Fruit fly (Drosophila melanogaster): ENCODE measurements around the gene CG34404.
A peak's percentile ranks its signal among the peaks of the same experiment; 100 is the strongest.

The CG34404 gene

DNA sequence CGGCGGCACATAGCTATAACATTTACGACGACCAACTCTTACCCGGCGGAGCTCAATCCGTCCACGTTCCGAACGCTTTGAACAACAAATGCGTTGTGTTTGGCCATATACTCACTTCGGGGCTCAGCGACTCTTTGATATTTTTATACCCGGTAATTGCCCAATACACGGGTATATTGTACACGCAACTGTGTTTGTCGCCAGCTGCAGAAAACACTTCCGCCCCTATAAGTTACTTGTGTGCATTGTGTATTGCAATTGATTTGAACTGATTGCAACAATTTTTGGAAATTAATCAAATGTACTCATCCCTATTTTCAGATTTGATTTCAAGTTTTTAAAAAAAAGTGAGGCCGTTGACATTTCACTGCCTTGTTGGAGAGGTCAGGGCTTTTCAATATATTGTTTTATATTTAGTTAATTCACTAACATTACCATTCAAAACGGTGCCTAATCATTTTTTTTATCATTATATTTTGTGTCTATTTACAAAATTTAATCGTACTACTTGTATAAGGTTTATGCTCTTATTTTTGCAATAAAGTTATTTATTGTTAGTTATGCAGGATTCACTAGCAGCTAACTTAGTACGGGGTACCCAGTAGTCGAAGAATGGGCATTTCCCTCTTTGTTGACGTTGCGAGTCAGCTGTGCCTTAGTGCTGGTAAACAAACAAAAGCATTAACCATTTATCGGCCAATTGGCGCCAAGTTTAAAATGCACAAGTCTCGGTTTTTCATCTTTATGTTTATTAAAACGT, 24.4 kb downstream of the CG34404 start, which contains the start of gene Nagk (continued):
- TF ChIP-seq Sin3A (optimal IDR thresholded peaks at IDR 0.05) (no peak), sug (tag; optimal IDR thresholded peaks at IDR 0.05) (peak; percentile 64), Six4 (GFP tag; optimal IDR thresholded peaks at IDR 0.05) (peak; percentile 56), CG9932 (GFP tag; IDR thresholded peaks at IDR 0.05) (peak; percentile 32), CG17612 (GFP tag; IDR thresholded peaks at IDR 0.05) (no peak), Pdp1 (GFP tag; optimal IDR thresholded peaks at IDR 0.05) (peak; percentile 45 to 53), Dad (GFP tag; optimal IDR thresholded peaks at IDR 0.05) (peak; percentile 54), Bgb (GFP tag; IDR thresholded peaks at IDR 0.05; ENCODE audit: partially characterized antibody) (peak; percentile 63; the same call in 1 of the 2 replicates), CG9437 (GFP tag; optimal IDR thresholded peaks at IDR 0.05) (peak; percentile 79), Dp (GFP tag; optimal IDR thresholded peaks at IDR 0.05) (peak; percentile 84), GATAe (GFP tag; conservative IDR thresholded peaks at IDR 0.05) (no peak), insv (GFP tag; optimal IDR thresholded peaks at IDR 0.05) (no peak), Lhr (GFP tag; optimal IDR thresholded peaks at IDR 0.05) (no peak), Hmx (GFP tag; optimal IDR thresholded peaks at IDR 0.05) (no peak), CG10366 (GFP tag; IDR thresholded peaks at IDR 0.05) (peak; percentile 29; the same call in 1 of the 2 replicates), z (GFP tag; IDR thresholded peaks at IDR 0.05) (no peak), CG7928 (GFP tag; optimal IDR thresholded peaks at IDR 0.05) (no peak), hkb (optimal IDR thresholded peaks at IDR 0.05) (no peak), hkb (GFP tag; IDR thresholded peaks at IDR 0.05) (peak; percentile 49; the same call in 1 of the 2 replicates), hb (GFP tag; IDR thresholded peaks at IDR 0.05; ENCODE audit: partially characterized antibody) (no peak), lola (GFP tag; optimal IDR thresholded peaks at IDR 0.05) (peak in 1 of 3 experiments; percentile 71), br (optimal IDR thresholded peaks at IDR 0.05) (no peak), gro (GFP tag; optimal IDR thresholded peaks at IDR 0.05) (peak; percentile 60), sd (tag; optimal IDR thresholded peaks at IDR 0.05) (no peak), CG10209 (GFP tag; optimal IDR thresholded peaks at IDR 0.05) (peak; percentile 68), Dek (tag; optimal IDR thresholded peaks at IDR 0.05) (peak; percentile 35), CG18262 (tag; optimal IDR thresholded peaks at IDR 0.05) (peak; percentile 82), sima (GFP tag; optimal IDR thresholded peaks at IDR 0.05) (no peak), Ravus (GFP tag; IDR thresholded peaks at IDR 0.05) (no peak), pfk (GFP tag; optimal IDR thresholded peaks at IDR 0.05) (no peak), crc (GFP tag; optimal IDR thresholded peaks at IDR 0.05) (peak; percentile 12), dysf (GFP tag; IDR thresholded peaks at IDR 0.05) (peak; percentile 34; the same call in 2 of the 3 replicates), CG7963 (GFP tag; IDR thresholded peaks at IDR 0.05; ENCODE audit: partially characterized antibody) (no peak), CG10959 (GFP tag; IDR thresholded peaks at IDR 0.05) (no peak), Nf-YC (tag; optimal IDR thresholded peaks at IDR 0.05) (peak; percentile 66), CG8281 (tag; optimal IDR thresholded peaks at IDR 0.05) (peak; percentile 1), CG6683 (GFP tag; optimal IDR thresholded peaks at IDR 0.05) (no peak), CG32767 (GFP tag; IDR thresholded peaks at IDR 0.05) (peak; percentile 15; the same call in 1 of the 2 replicates), CG13287 (GFP tag; IDR thresholded peaks at IDR 0.05; ENCODE audit: partially characterized antibody) (peak; percentile 36; the same call in 1 of the 2 replicates), Hr78 (GFP tag; optimal IDR thresholded peaks at IDR 0.05) (peak in 1 of 2 experiments; percentile 48), Sry-β (GFP tag; optimal IDR thresholded peaks at IDR 0.05) (no peak), toy (GFP tag; IDR thresholded peaks at IDR 0.05) (no peak), CG9797 (GFP tag; optimal IDR thresholded peaks at IDR 0.05) (no peak), CG2116 (GFP tag; optimal IDR thresholded peaks at IDR 0.05) (peak; percentile 64), B-H1 (GFP tag; IDR thresholded peaks at IDR 0.05) (0 out of 3 replicates have a peak, but pooled peaks have one; percentile 19), CG7357 (GFP tag; IDR thresholded peaks at IDR 0.05) (no peak), CG11247 (GFP tag; IDR thresholded peaks at IDR 0.05) (0 out of 2 replicates have a peak, but pooled peaks have one; percentile 5), CG3995 (GFP tag; optimal IDR thresholded peaks at IDR 0.05) (no peak), Xrp1 (GFP tag; IDR thresholded peaks at IDR 0.05) (0 out of 2 replicates have a peak, but pooled peaks have one; percentile 25)
